Worm (Caenorhabditis elegans) whole organism, midembryonic: ENCODE measurements around the gene odr-10.

ENCODE experiments used
- T22C8.4 ChIP-seq: fragments of 200-800 bp; sonication (Bioruptor generic); IDR thresholded peaks from 2 replicates; pipeline ENCODE4 v1.3.6; 2022; ENCODE audit warnings: missing genetic modification characterization, missing compliant biosample characterization
- cog-1 ChIP-seq: sonication (generic microtip); optimal IDR thresholded peaks from 2 replicates; lab custom pipeline; 2016; ENCODE audit warnings: missing genetic modification characterization, missing compliant biosample characterization
- flt-1 ChIP-seq: fragments of 200-800 bp; sonication (Bioruptor generic); IDR thresholded peaks from 2 replicates; pipeline ENCODE4 v1.3.6; 2022; ENCODE audit warnings: missing genetic modification characterization, missing compliant biosample characterization
- klf-2 ChIP-seq: fragments of 200-800 bp; sonication (Bioruptor generic); conservative IDR thresholded peaks from 2 replicates; pipeline ENCODE4 v1.3.6; 2022; ENCODE audit warnings: missing genetic modification reagents, missing genetic modification characterization, missing compliant biosample characterization
- med-1 ChIP-seq: sonication (generic microtip); optimal IDR thresholded peaks from 2 replicates; lab custom pipeline; 2017; ENCODE audit warnings: missing genetic modification characterization, mild to moderate bottlenecking, missing compliant biosample characterization, antibody characterized with exemption, missing genetic modification reagents; ENCODE audit not compliant: insufficient read depth
- tab-1 ChIP-seq: fragments of 200-800 bp; sonication (Bioruptor generic); IDR thresholded peaks from 2 replicates; pipeline ENCODE4 v1.3.6; 2022; ENCODE audit warnings: missing genetic modification characterization, missing compliant biosample characterization
- ztf-23 ChIP-seq: fragments of 200-800 bp; sonication (Bioruptor generic); IDR thresholded peaks from 2 replicates; pipeline ENCODE4 v1.3.6; 2022; ENCODE audit warnings: missing genetic modification reagents, missing genetic modification characterization, missing compliant biosample characterization
- ztf-29 ChIP-seq: fragments of 200-800 bp; sonication (Bioruptor generic); IDR thresholded peaks from 2 replicates; pipeline ENCODE4 v1.3.6; 2022; ENCODE audit warnings: missing genetic modification reagents, missing genetic modification characterization, missing compliant biosample characterization

DNA sequence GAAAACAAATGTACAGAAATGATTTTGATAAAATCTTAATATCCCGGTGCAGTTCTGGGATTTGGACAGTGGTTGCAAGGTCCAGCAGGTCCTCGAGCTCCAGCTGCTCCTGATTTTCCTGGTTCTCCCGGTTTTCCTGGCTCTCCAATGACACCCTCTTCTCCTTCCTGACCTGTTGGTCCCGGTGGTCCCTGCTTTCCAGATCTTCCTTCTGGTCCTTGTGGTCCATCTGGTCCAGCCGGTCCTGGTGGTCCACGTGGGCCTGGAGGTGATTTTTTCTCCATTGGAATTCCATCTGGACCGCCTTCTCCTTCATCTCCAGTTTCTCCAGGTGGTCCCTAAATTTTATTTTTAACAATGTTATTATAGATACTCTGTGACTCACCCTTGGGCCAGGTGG lies 9.5 kb upstream of the odr-10 start:
- TF ChIP-seq flt-1 (GFP tag; lab: Robert Waterston, UW) (no peak), med-1 (GFP tag; lab: Kevin White, UChicago) (no peak), tab-1 (no peak), klf-2 (GFP tag; lab: Robert Waterston, UW) (no peak), cog-1 (tag; lab: Kevin White, UChicago) (no peak), ztf-23 (GFP tag; lab: Robert Waterston, UW) (no peak), T22C8.4 (GFP tag; lab: Robert Waterston, UW) (no peak), ztf-29 (GFP tag; lab: Robert Waterston, UW) (no peak)
